Worm (Caenorhabditis elegans) whole organism, L1 larva: ENCODE results near the gene srj-21.

Experiments used
- Y116A8C.19 ChIP-seq: sonication (generic microtip); optimal IDR thresholded peaks from 2 replicates; lab custom pipeline; 2016; ENCODE audit warnings: missing compliant biosample characterization, missing genetic modification characterization, borderline replicate concordance
- aly-2 ChIP-seq: fragments of 150-350 bp; optimal IDR thresholded peaks from 2 replicates; lab custom pipeline; 2014; ENCODE audit warnings: missing biosample characterization, missing genetic modification characterization
- ama-1 ChIP-seq: fragments of 150-350 bp; optimal IDR thresholded peaks from 2 replicates; lab custom pipeline; 2014
- blmp-1 ChIP-seq: fragments of 150-350 bp; optimal IDR thresholded peaks from 2 replicates; lab custom pipeline; 2014; ENCODE audit warnings: missing biosample characterization, missing genetic modification characterization
- ceh-8 ChIP-seq: fragments of 200-800 bp; sonication (Bioruptor generic); optimal IDR thresholded peaks from 2 replicates; lab custom pipeline; 2018; ENCODE audit warnings: mild to moderate bottlenecking, missing genetic modification characterization, moderate library complexity, missing compliant biosample characterization
- ceh-82 ChIP-seq, 3 experiments: fragments of 150-350 bp in 1 of 3; sonication (generic microtip) in 2 of 3; optimal IDR thresholded peaks; 2 replicates each; lab custom pipeline; 2014 to 2017; ENCODE audit warnings: missing biosample characterization in 3 of 3, missing genetic modification characterization in 3 of 3
- ceh-88 ChIP-seq: fragments of 200-800 bp; sonication (Bioruptor generic); IDR thresholded peaks from 2 replicates; pipeline ENCODE4 v1.3.6; 2022; ENCODE audit warnings: missing genetic modification characterization, missing compliant biosample characterization
- ces-1 ChIP-seq: fragments of 150-350 bp; optimal IDR thresholded peaks from 2 replicates; lab custom pipeline; 2014; ENCODE audit warnings: missing biosample characterization, missing genetic modification reagents, missing genetic modification characterization
- dpl-1 ChIP-seq, 3 experiments: fragments of 150-350 bp in 2 of 3; sonication (generic microtip) in 1 of 3; optimal IDR thresholded peaks; 2 replicates each; lab custom pipeline; 2014 to 2017; ENCODE audit warnings: missing biosample characterization in 3 of 3, missing genetic modification characterization in 3 of 3, missing genetic modification reagents in 3 of 3
- dsc-1 ChIP-seq: sonication (generic microtip); optimal IDR thresholded peaks from 2 replicates; lab custom pipeline; 2016; ENCODE audit warnings: mild to moderate bottlenecking, missing genetic modification characterization, missing compliant biosample characterization
- efl-1 ChIP-seq, 4 experiments: fragments of 150-350 bp; optimal IDR thresholded peaks in 3 of 4; peaks in 1 of 4; 1 replicate in 1 of 4; 2 replicates in 3 of 4; lab custom pipeline; 2014; ENCODE audit warnings: missing biosample characterization in 2 of 4, missing genetic modification characterization in 2 of 4, missing genetic modification reagents in 2 of 4
- efl-3 ChIP-seq: fragments of 200-800 bp; sonication (Bioruptor generic); optimal IDR thresholded peaks from 2 replicates; lab custom pipeline; 2018; ENCODE audit warnings: mild to moderate bottlenecking, missing genetic modification characterization, missing compliant biosample characterization
- elt-2 ChIP-seq: sonication (generic microtip); optimal IDR thresholded peaks from 2 replicates; lab custom pipeline; 2016; ENCODE audit warnings: missing genetic modification characterization, mild to moderate bottlenecking, inconsistent platforms, missing compliant biosample characterization, missing genetic modification reagents
- elt-3 ChIP-seq, 6 experiments: fragments of 150-350 bp in 1 of 6; sonication (generic microtip); optimal IDR thresholded peaks; 2 replicates each; lab custom pipeline; 2017 to 2018; ENCODE audit warnings: missing biosample characterization in 6 of 6, missing genetic modification characterization in 6 of 6, inconsistent platforms in 1 of 6
- fkh-10 ChIP-seq: sonication (generic microtip); optimal IDR thresholded peaks from 2 replicates; lab custom pipeline; 2017; ENCODE audit warnings: missing biosample characterization, missing genetic modification reagents, missing genetic modification characterization
- fos-1 ChIP-seq: fragments of 150-350 bp; optimal IDR thresholded peaks from 2 replicates; lab custom pipeline; 2014; ENCODE audit warnings: missing biosample characterization, missing genetic modification characterization
- grh-1 ChIP-seq: fragments of 200-800 bp; sonication (Bioruptor generic); IDR thresholded peaks from 2 replicates; pipeline ENCODE4 v1.3.6; 2022; ENCODE audit warnings: missing genetic modification reagents, missing genetic modification characterization, missing compliant biosample characterization
- hlh-4 ChIP-seq: sonication (generic microtip); optimal IDR thresholded peaks from 2 replicates; lab custom pipeline; 2016; ENCODE audit warnings: mild to moderate bottlenecking, missing genetic modification characterization, missing compliant biosample characterization
- lin-14 ChIP-seq: fragments of 200-800 bp; sonication (Bioruptor generic); optimal IDR thresholded peaks from 2 replicates; lab custom pipeline; 2018; ENCODE audit warnings: mild to moderate bottlenecking, missing genetic modification characterization, moderate library complexity, missing compliant biosample characterization
- lin-15B ChIP-seq: fragments of 150-350 bp; sonication (generic microtip); optimal IDR thresholded peaks from 3 replicates; lab custom pipeline; 2014; ENCODE audit warnings: missing biosample characterization, missing genetic modification characterization
- lin-35 ChIP-seq, 2 experiments: fragments of 150-350 bp; optimal IDR thresholded peaks; 2 replicates each; lab custom pipeline; 2014; ENCODE audit warnings: missing biosample characterization in 2 of 2, missing genetic modification characterization in 2 of 2, missing genetic modification reagents in 2 of 2
- lin-39 ChIP-seq: fragments of 150-350 bp; optimal IDR thresholded peaks from 2 replicates; lab custom pipeline; 2014; ENCODE audit warnings: missing biosample characterization, missing genetic modification reagents, missing genetic modification characterization
- lsy-2 ChIP-seq, 2 experiments: fragments of 150-350 bp; optimal IDR thresholded peaks; 2 replicates each; lab custom pipeline; 2014; ENCODE audit warnings: missing biosample characterization in 2 of 2, missing genetic modification characterization in 2 of 2
- mdl-1 ChIP-seq, 2 experiments: fragments of 150-350 bp; optimal IDR thresholded peaks; 2 replicates each; lab custom pipeline; 2014 to 2017; ENCODE audit warnings: missing biosample characterization in 2 of 2, missing genetic modification characterization in 2 of 2, inconsistent platforms in 1 of 2
- mef-2 ChIP-seq: fragments of 150-350 bp; optimal IDR thresholded peaks from 2 replicates; lab custom pipeline; 2014; ENCODE audit warnings: missing biosample characterization, missing genetic modification characterization
- nhr-11 ChIP-seq: fragments of 150-350 bp; optimal IDR thresholded peaks from 2 replicates; lab custom pipeline; 2014; ENCODE audit warnings: missing biosample characterization, missing genetic modification characterization
- nhr-12 ChIP-seq: sonication (generic microtip); optimal IDR thresholded peaks from 2 replicates; lab custom pipeline; 2017; ENCODE audit warnings: missing biosample characterization, missing genetic modification characterization
- nhr-237 ChIP-seq: fragments of 150-350 bp; optimal IDR thresholded peaks from 2 replicates; lab custom pipeline; 2014; ENCODE audit warnings: missing biosample characterization, missing genetic modification characterization
- nhr-47 ChIP-seq: sonication (generic microtip); optimal IDR thresholded peaks from 2 replicates; lab custom pipeline; 2016; ENCODE audit warnings: mild to moderate bottlenecking, missing genetic modification characterization, moderate library complexity, missing compliant biosample characterization
- nhr-71 ChIP-seq: sonication (generic microtip); optimal IDR thresholded peaks from 2 replicates; lab custom pipeline; 2016; ENCODE audit warnings: mild to moderate bottlenecking, missing genetic modification characterization, moderate library complexity, missing compliant biosample characterization
- nhr-76 ChIP-seq: sonication (generic microtip); optimal IDR thresholded peaks from 2 replicates; lab custom pipeline; 2017; ENCODE audit warnings: missing biosample characterization, missing genetic modification characterization
- nhr-84 ChIP-seq: sonication (generic microtip); optimal IDR thresholded peaks from 2 replicates; lab custom pipeline; 2017; ENCODE audit warnings: missing biosample characterization, missing genetic modification characterization
- nhr-85 ChIP-seq: sonication (generic microtip); peaks from one replicate; lab custom pipeline; 2016; ENCODE audit warnings: missing genetic modification characterization, inconsistent platforms, missing compliant biosample characterization
- pqm-1 ChIP-seq: sonication (generic microtip); optimal IDR thresholded peaks from 3 replicates; lab custom pipeline; 2017; ENCODE audit warnings: missing biosample characterization, missing genetic modification characterization
- rnt-1 ChIP-seq: sonication (generic microtip); optimal IDR thresholded peaks from 2 replicates; lab custom pipeline; 2016; ENCODE audit warnings: mild to moderate bottlenecking, missing genetic modification characterization, moderate library complexity, missing compliant biosample characterization
- snpc-4 ChIP-seq: fragments of 150-350 bp; optimal IDR thresholded peaks from 2 replicates; lab custom pipeline; 2014; ENCODE audit warnings: missing biosample characterization, missing genetic modification characterization
- sox-4 ChIP-seq: sonication (generic microtip); optimal IDR thresholded peaks from 2 replicates; lab custom pipeline; 2016; ENCODE audit warnings: missing genetic modification characterization, missing compliant biosample characterization
- sup-37 ChIP-seq: fragments of 200-800 bp; sonication (Bioruptor generic); optimal IDR thresholded peaks from 2 replicates; lab custom pipeline; 2018; ENCODE audit warnings: mild to moderate bottlenecking, missing genetic modification characterization, missing compliant biosample characterization
- swsn-7 ChIP-seq: sonication (generic microtip); optimal IDR thresholded peaks from 2 replicates; lab custom pipeline; 2016; ENCODE audit warnings: missing genetic modification characterization, missing compliant biosample characterization
- unc-130 ChIP-seq: fragments of 150-350 bp; optimal IDR thresholded peaks from 2 replicates; lab custom pipeline; 2017; ENCODE audit warnings: missing biosample characterization, missing genetic modification characterization, inconsistent platforms
- unc-30 ChIP-seq: sonication (generic microtip); optimal IDR thresholded peaks from 2 replicates; lab custom pipeline; 2017; ENCODE audit warnings: missing biosample characterization, missing genetic modification characterization
- unc-98 ChIP-seq: fragments of 200-800 bp; sonication (Bioruptor generic); IDR thresholded peaks from 2 replicates; pipeline ENCODE4 v1.3.6; 2022; ENCODE audit warnings: missing genetic modification characterization, missing compliant biosample characterization
- xbp-1 ChIP-seq: sonication (generic microtip); optimal IDR thresholded peaks from 2 replicates; lab custom pipeline; 2016; ENCODE audit warnings: missing genetic modification characterization, missing compliant biosample characterization
- zip-4 ChIP-seq: fragments of 200-800 bp; sonication (Bioruptor generic); optimal IDR thresholded peaks from 2 replicates; lab custom pipeline; 2018; ENCODE audit warnings: mild to moderate bottlenecking, missing genetic modification characterization, moderate library complexity, missing compliant biosample characterization

srj-21 gene

ce11 chrV:10726691-10727090 lies 18.4 kb upstream of the srj-21 start (continued):
- TF ChIP-seq aly-2 (no peak), xbp-1 (tag; lab: Kevin White, UChicago) (no peak), nhr-71 (tag; lab: Kevin White, UChicago) (peak; percentile 64), nhr-85 (tag; lab: Kevin White, UChicago) (peak; percentile 73), nhr-76 (no peak), nhr-12 (tag; lab: Kevin White, UChicago) (no peak), lin-39 (tag; lab: Kevin White, UChicago) (no peak), fkh-10 (GFP tag; lab: Kevin White, UChicago) (no peak), ceh-82 (tag; optimal IDR thresholded peaks at IDR 0.05; lab: Kevin White, UChicago) (no peak), nhr-11 (tag; lab: Kevin White, UChicago) (no peak), mdl-1 (tag; optimal IDR thresholded peaks at IDR 0.05; lab: Kevin White, UChicago) (peak in 1 of 2 experiments; percentile 70), elt-3 (tag; optimal IDR thresholded peaks at IDR 0.05; lab: Kevin White, UChicago) (peak in 1 of 6 experiments; percentile 23), unc-30 (no peak), efl-1 (optimal IDR thresholded peaks at IDR 0.05; lab: Kevin White, UChicago) (no peak), efl-1 (GFP tag; optimal IDR thresholded peaks at IDR 0.05 in 1 of 2; lab: Kevin White, UChicago) (peak in 1 of 2 experiments; percentile 91), lin-15B (tag; lab: Kevin White, UChicago) (no peak), unc-98 (no peak), sox-4 (tag; lab: Kevin White, UChicago) (no peak), unc-130 (tag; lab: Kevin White, UChicago) (no peak), dsc-1 (tag; lab: Kevin White, UChicago) (no peak), snpc-4 (tag; lab: Kevin White, UChicago) (no peak), swsn-7 (tag; lab: Kevin White, UChicago) (no peak), lsy-2 (tag; optimal IDR thresholded peaks at IDR 0.05; lab: Kevin White, UChicago) (peak in 1 of 2 experiments; percentile 7), fos-1 (tag; lab: Kevin White, UChicago) (no peak), lin-14 (GFP tag; lab: Kevin White, UChicago) (peak; percentile 63), grh-1 (GFP tag; lab: Robert Waterston, UW) (no peak), ceh-88 (GFP tag; lab: Robert Waterston, UW) (no peak), Y116A8C.19 (tag; lab: Kevin White, UChicago) (no peak), rnt-1 (tag; lab: Kevin White, UChicago) (peak; percentile 10), ces-1 (GFP tag; lab: Kevin White, UChicago) (no peak), pqm-1 (no peak), mef-2 (tag; lab: Kevin White, UChicago) (no peak), ama-1 (lab: Kevin White, UChicago) (no peak), elt-2 (tag; lab: Kevin White, UChicago) (peak; percentile 96), hlh-4 (no peak), ceh-8 (GFP tag; lab: Kevin White, UChicago) (no peak), nhr-47 (no peak), lin-35 (GFP tag; optimal IDR thresholded peaks at IDR 0.05; lab: Kevin White, UChicago) (peak in 1 of 2 experiments; percentile 39), efl-3 (GFP tag; lab: Kevin White, UChicago) (no peak), nhr-237 (tag; lab: Kevin White, UChicago) (no peak), nhr-84 (tag; lab: Kevin White, UChicago) (no peak), sup-37 (no peak), zip-4 (GFP tag; lab: Kevin White, UChicago) (no peak), blmp-1 (peak; percentile 64), dpl-1 (GFP tag; optimal IDR thresholded peaks at IDR 0.05; lab: Kevin White, UChicago) (peak in 1 of 3 experiments; percentile 1)
- TF ChIP-seq, all 84 proteins: peak for 19
